Fruit fly (Drosophila melanogaster) whole organism, embryonic: ENCODE data around the gene CG7551.

Experiments used
- ATbp ChIP-seq: fragments of 200-800 bp; sonication (Bioruptor generic); optimal IDR thresholded peaks from 2 replicates; lab custom pipeline; 2017; ENCODE audit warnings: missing biosample characterization, mild to moderate bottlenecking, missing genetic modification characterization, missing genetic modification reagents
- Abd-B ChIP-seq: fragments of 200-800 bp; sonication (Bioruptor generic); optimal IDR thresholded peaks from 2 replicates; lab custom pipeline; 2018; ENCODE audit warnings: missing biosample characterization, mild to moderate bottlenecking, missing genetic modification characterization, moderate library complexity
- Atf6 ChIP-seq: fragments of 200-800 bp; sonication (Bioruptor generic); IDR thresholded peaks from 2 replicates; pipeline ENCODE4 v1.3.6; 2022; ENCODE audit warnings: missing biosample characterization, missing genetic modification characterization
- Awh ChIP-seq: fragments of 200-800 bp; sonication (Bioruptor generic); IDR thresholded peaks from 2 replicates; pipeline ENCODE4, ENCODE4 v1.3.6; 2022; ENCODE audit warnings: missing biosample characterization, missing genetic modification characterization
- Bgb ChIP-seq: fragments of 200-800 bp; sonication (Bioruptor generic); IDR thresholded peaks from 2 replicates; pipeline ENCODE4 v1.3.6; 2022; ENCODE audit warnings: missing biosample characterization, missing genetic modification characterization; ENCODE audit not compliant: partially characterized antibody
- CG10543 ChIP-seq: fragments of 200-800 bp; sonication (Bioruptor generic); optimal IDR thresholded peaks from 3 replicates; lab custom pipeline; 2017; ENCODE audit warnings: missing biosample characterization, mild to moderate bottlenecking, missing genetic modification characterization, moderate library complexity
- CG11247 ChIP-seq: fragments of 200-800 bp; sonication (Bioruptor generic); IDR thresholded peaks from 2 replicates; pipeline ENCODE4 v1.3.6; 2022; ENCODE audit warnings: missing biosample characterization, missing genetic modification characterization
- CG11695 ChIP-seq: fragments of 200-800 bp; sonication (Bioruptor generic); IDR thresholded peaks from 3 replicates; pipeline ENCODE4 v1.3.6; 2022; ENCODE audit warnings: missing biosample characterization, missing genetic modification characterization
- CG11723 ChIP-seq: fragments of 200-800 bp; sonication (Bioruptor generic); optimal IDR thresholded peaks from 2 replicates; lab custom pipeline; 2017; ENCODE audit warnings: missing biosample characterization, mild to moderate bottlenecking, missing genetic modification characterization
- CG12299 ChIP-seq: fragments of 200-800 bp; sonication (Bioruptor generic); optimal IDR thresholded peaks from 2 replicates; lab custom pipeline; 2018; ENCODE audit warnings: missing biosample characterization, mild to moderate bottlenecking, missing genetic modification characterization
- CG14860 ChIP-seq: fragments of 200-800 bp; sonication (Bioruptor generic); IDR thresholded peaks from 3 replicates; pipeline ENCODE4 v1.3.6; 2022; ENCODE audit warnings: missing biosample characterization, missing genetic modification characterization; ENCODE audit not compliant: partially characterized antibody
- CG16779 ChIP-seq: fragments of 200-800 bp; sonication (Bioruptor generic); IDR thresholded peaks from 2 replicates; pipeline ENCODE4 v1.3.6; 2022; ENCODE audit warnings: missing biosample characterization, missing genetic modification characterization
- CG16813 ChIP-seq: fragments of 200-800 bp; sonication (Bioruptor generic); IDR thresholded peaks from 3 replicates; pipeline ENCODE4 v1.3.6; 2022; ENCODE audit warnings: missing biosample characterization, missing genetic modification characterization; ENCODE audit not compliant: partially characterized antibody
- CG16815 ChIP-seq: fragments of 200-800 bp; sonication (Bioruptor generic); optimal IDR thresholded peaks from 3 replicates; lab custom pipeline; 2017; ENCODE audit warnings: missing biosample characterization, mild to moderate bottlenecking, missing genetic modification characterization
- CG17568 ChIP-seq: fragments of 200-800 bp; sonication (Bioruptor generic); optimal IDR thresholded peaks from 2 replicates; lab custom pipeline; 2018; ENCODE audit warnings: missing biosample characterization, mild to moderate bottlenecking, missing genetic modification characterization, moderate library complexity
- CG2116 ChIP-seq: fragments of 200-800 bp; sonication (Bioruptor generic); optimal IDR thresholded peaks from 3 replicates; lab custom pipeline; 2018; ENCODE audit warnings: missing biosample characterization, mild to moderate bottlenecking, missing genetic modification characterization
- CG2678 ChIP-seq: fragments of 200-800 bp; sonication (Bioruptor generic); optimal IDR thresholded peaks from 3 replicates; lab custom pipeline; 2019; ENCODE audit warnings: missing biosample characterization, mild to moderate bottlenecking, missing genetic modification characterization, moderate library complexity
- CG2889 ChIP-seq: fragments of 200-800 bp; sonication (Bioruptor generic); IDR thresholded peaks from 3 replicates; pipeline ENCODE4 v1.3.6; 2022; ENCODE audit warnings: missing biosample characterization, missing genetic modification characterization
- CG3281 ChIP-seq: fragments of 200-800 bp; sonication (Bioruptor generic); optimal IDR thresholded peaks from 3 replicates; lab custom pipeline; 2017; ENCODE audit warnings: missing biosample characterization, mild to moderate bottlenecking, missing genetic modification characterization
- CG3838 ChIP-seq: fragments of 200-800 bp; sonication (Bioruptor generic); optimal IDR thresholded peaks from 3 replicates; lab custom pipeline; 2016; ENCODE audit warnings: missing biosample characterization, missing genetic modification characterization
- CG42726 ChIP-seq: fragments of 200-800 bp; sonication (Bioruptor generic); IDR thresholded peaks from 2 replicates; pipeline ENCODE4 v1.3.6; 2022; ENCODE audit warnings: missing biosample characterization, missing genetic modification characterization; ENCODE audit not compliant: partially characterized antibody
- CG7271 ChIP-seq: fragments of 200-800 bp; sonication (Bioruptor generic); optimal IDR thresholded peaks from 2 replicates; lab custom pipeline; 2018; ENCODE audit warnings: missing biosample characterization, mild to moderate bottlenecking, missing genetic modification characterization, moderate library complexity
- CG7839 ChIP-seq: fragments of 200-800 bp; sonication (Bioruptor generic); optimal IDR thresholded peaks from 3 replicates; lab custom pipeline; 2018; ENCODE audit warnings: missing biosample characterization, mild to moderate bottlenecking, missing genetic modification characterization, moderate library complexity
- CG8281 ChIP-seq: fragments of 200-800 bp; sonication (Bioruptor generic); optimal IDR thresholded peaks from 2 replicates; lab custom pipeline; 2018; ENCODE audit warnings: missing biosample characterization, mild to moderate bottlenecking, missing genetic modification characterization, moderate library complexity
- CG9797 ChIP-seq: fragments of 200-800 bp; sonication (Bioruptor generic); optimal IDR thresholded peaks from 3 replicates; lab custom pipeline; 2018; ENCODE audit warnings: missing biosample characterization, mild to moderate bottlenecking, missing genetic modification characterization
- CG9817 ChIP-seq: fragments of 200-800 bp; sonication (Bioruptor generic); optimal IDR thresholded peaks from 2 replicates; lab custom pipeline; 2018; ENCODE audit warnings: missing biosample characterization, mild to moderate bottlenecking, missing genetic modification characterization, moderate library complexity
- Deaf1 ChIP-seq: fragments of 200-800 bp; optimal IDR thresholded peaks from 3 replicates; lab custom pipeline; 2019; ENCODE audit warnings: missing biosample characterization, mild to moderate bottlenecking, missing genetic modification characterization, moderate library complexity
- Dip3 ChIP-seq: fragments of 200-800 bp; sonication (Bioruptor generic); optimal IDR thresholded peaks from 3 replicates; lab custom pipeline; 2016; ENCODE audit warnings: missing biosample characterization, missing genetic modification characterization
- E2f2 ChIP-seq: fragments of 200-800 bp; sonication (Bioruptor generic); IDR thresholded peaks from 2 replicates; pipeline ENCODE4 v1.3.6; 2022; ENCODE audit warnings: missing biosample characterization, missing genetic modification characterization
- Hand ChIP-seq: fragments of 200-800 bp; sonication (Bioruptor generic); optimal IDR thresholded peaks from 2 replicates; lab custom pipeline; 2017; ENCODE audit warnings: mild to moderate bottlenecking, missing biosample characterization, missing genetic modification reagents, missing genetic modification characterization
- Meics ChIP-seq: fragments of 200-800 bp; sonication (Bioruptor generic); optimal IDR thresholded peaks from 2 replicates; lab custom pipeline; 2017; ENCODE audit warnings: missing biosample characterization, mild to moderate bottlenecking, missing genetic modification characterization
- Nf-YA ChIP-seq: fragments of 200-800 bp; sonication (Bioruptor generic); IDR thresholded peaks from 2 replicates; pipeline ENCODE4 v1.3.6; 2022; ENCODE audit warnings: missing biosample characterization, missing genetic modification characterization
- Pdp1 ChIP-seq, 2 experiments: fragments of 200-800 bp; sonication (Bioruptor generic); optimal IDR thresholded peaks; 3 replicates each; lab custom pipeline; 2016; ENCODE audit warnings: missing biosample characterization in 2 of 2, missing genetic modification characterization in 2 of 2, mild to moderate bottlenecking in 1 of 2, moderate library complexity in 1 of 2
- Ravus ChIP-seq: fragments of 200-800 bp; sonication (Bioruptor generic); IDR thresholded peaks from 2 replicates; pipeline ENCODE4 v1.3.6; 2022; ENCODE audit warnings: missing biosample characterization, missing genetic modification characterization
- Sin3A ChIP-seq: fragments of >200 bp; optimal IDR thresholded peaks from 2 replicates; lab custom pipeline; 2018
- bowl ChIP-seq: fragments of 200-800 bp; sonication (Bioruptor generic); IDR thresholded peaks from 2 replicates; pipeline ENCODE4 v1.3.6; 2022; ENCODE audit warnings: missing biosample characterization, missing genetic modification characterization
- cas ChIP-seq: fragments of 200-800 bp; sonication (Bioruptor generic); IDR thresholded peaks from 2 replicates; pipeline ENCODE4 v1.3.6; 2022; ENCODE audit warnings: missing biosample characterization, missing genetic modification characterization
- chinmo ChIP-seq: fragments of 200-800 bp; sonication (Bioruptor generic); IDR thresholded peaks from 4 replicates; pipeline ENCODE4 v1.3.6; 2022; ENCODE audit warnings: missing biosample characterization, missing genetic modification characterization; ENCODE audit not compliant: partially characterized antibody
- exex ChIP-seq: fragments of 200-800 bp; sonication (Bioruptor generic); optimal IDR thresholded peaks from 4 replicates; lab custom pipeline; 2018; ENCODE audit warnings: missing biosample characterization, mild to moderate bottlenecking, missing genetic modification characterization, moderate library complexity
- fd64A ChIP-seq: fragments of 200-800 bp; sonication (Bioruptor generic); optimal IDR thresholded peaks from 3 replicates; lab custom pipeline; 2018; ENCODE audit warnings: missing biosample characterization, mild to moderate bottlenecking, missing genetic modification characterization
- lab ChIP-seq: fragments of 200-800 bp; sonication (Bioruptor generic); optimal IDR thresholded peaks from 3 replicates; lab custom pipeline; 2017; ENCODE audit warnings: missing biosample characterization, missing genetic modification characterization, mild to moderate bottlenecking, moderate library complexity, missing genetic modification reagents
- lbe ChIP-seq: fragments of 200-800 bp; sonication (Bioruptor generic); optimal IDR thresholded peaks from 2 replicates; lab custom pipeline; 2016; ENCODE audit warnings: missing biosample characterization, mild to moderate bottlenecking, missing genetic modification characterization
- luna ChIP-seq: fragments of 200-800 bp; sonication (Bioruptor generic); optimal IDR thresholded peaks from 2 replicates; lab custom pipeline; 2016; ENCODE audit warnings: missing biosample characterization, missing genetic modification characterization
- mam ChIP-seq: fragments of 200-800 bp; sonication (Bioruptor generic); optimal IDR thresholded peaks from 3 replicates; lab custom pipeline; 2016; ENCODE audit warnings: missing biosample characterization, missing genetic modification characterization
- nerfin-1 ChIP-seq: fragments of 200-800 bp; sonication (Bioruptor generic); optimal IDR thresholded peaks from 3 replicates; lab custom pipeline; 2019; ENCODE audit warnings: missing biosample characterization, mild to moderate bottlenecking, missing genetic modification characterization, moderate library complexity
- pita ChIP-seq: fragments of 200-800 bp; sonication (Bioruptor generic); optimal IDR thresholded peaks from 2 replicates; lab custom pipeline; 2017; ENCODE audit warnings: missing biosample characterization, mild to moderate bottlenecking, missing genetic modification characterization
- rib ChIP-seq: fragments of 200-800 bp; sonication (Bioruptor generic); IDR thresholded peaks from 2 replicates; pipeline ENCODE4 v1.3.6; 2022; ENCODE audit warnings: missing biosample characterization, missing genetic modification characterization
- row ChIP-seq: fragments of 200-800 bp; sonication (Bioruptor generic); IDR thresholded peaks from 3 replicates; pipeline ENCODE4 v1.3.6; 2022; ENCODE audit warnings: missing biosample characterization, missing genetic modification characterization
- sens ChIP-seq: fragments of 200-800 bp; sonication (Bioruptor generic); peaks from one replicate; lab custom pipeline; 2016; ENCODE audit warnings: missing biosample characterization, missing genetic modification characterization
- wdn ChIP-seq: fragments of 200-800 bp; sonication (Bioruptor generic); IDR thresholded peaks from 2 replicates; pipeline ENCODE4 v1.3.6; 2022; ENCODE audit warnings: missing biosample characterization, missing genetic modification characterization

Gene CG7551

dm6 chr3L:11419344-11419743 lies 38.9 kb upstream of the CG7551 start (continued):
- TF ChIP-seq CG7839 (tag; lab: Kevin White, UChicago) (peak; percentile 11), row (GFP tag; lab: Robert Waterston, UW) (no peak), exex (tag; lab: Kevin White, UChicago) (peak; percentile 5), CG9817 (tag; lab: Kevin White, UChicago) (no peak), Bgb (GFP tag; lab: Robert Waterston, UW) (peak; percentile 14; the same call in 1 of the 2 replicates), CG42726 (GFP tag; lab: Robert Waterston, UW) (no peak), ATbp (GFP tag; lab: Kevin White, UChicago) (peak; percentile 35), CG3838 (no peak), Dip3 (no peak), Sin3A (lab: Kevin White, UChicago) (no peak), CG2116 (no peak), Awh (GFP tag; lab: Robert Waterston, UW) (peak; percentile 41; the same call in 1 of the 2 replicates), CG2889 (GFP tag; lab: Robert Waterston, UW) (no peak), CG7271 (no peak), CG9797 (GFP tag; lab: Kevin White, UChicago) (no peak), CG16815 (GFP tag; lab: Kevin White, UChicago) (no peak), Abd-B (peak; percentile 70), Ravus (GFP tag; lab: Robert Waterston, UW) (no peak), CG11695 (GFP tag; lab: Robert Waterston, UW) (0 out of 3 replicates have a peak, but pooled peaks have one; percentile 28), lbe (GFP tag; lab: Kevin White, UChicago) (no peak), fd64A (GFP tag; lab: Kevin White, UChicago) (no peak), CG17568 (GFP tag; lab: Kevin White, UChicago) (peak; percentile 19), mam (GFP tag; lab: Kevin White, UChicago) (no peak), luna (GFP tag; lab: Kevin White, UChicago) (no peak), E2f2 (GFP tag; lab: Robert Waterston, UW) (peak; percentile 39; the same call in 1 of the 2 replicates), CG11247 (GFP tag; lab: Robert Waterston, UW) (0 out of 2 replicates have a peak, but pooled peaks have one; percentile 22), wdn (GFP tag; lab: Robert Waterston, UW) (no peak), cas (GFP tag; lab: Robert Waterston, UW) (no peak), chinmo (GFP tag; lab: Robert Waterston, UW) (peak; percentile 86; the same call in 3 of the 4 replicates), CG11723 (GFP tag; lab: Kevin White, UChicago) (no peak), Pdp1 (GFP tag; optimal IDR thresholded peaks at IDR 0.05; lab: Kevin White, UChicago) (peak in 1 of 2 experiments; percentile 2), Hand (GFP tag; lab: Kevin White, UChicago) (no peak), Meics (GFP tag; lab: Kevin White, UChicago) (peak; percentile 9), CG10543 (peak; percentile 38), CG16779 (GFP tag; lab: Robert Waterston, UW) (no peak), nerfin-1 (tag; lab: Kevin White, UChicago) (no peak), bowl (GFP tag; lab: Robert Waterston, UW) (no peak; the same call in 1 of the 2 replicates), CG3281 (GFP tag; lab: Kevin White, UChicago) (peak; percentile 29), pita (GFP tag; lab: Kevin White, UChicago) (no peak), rib (GFP tag; lab: Robert Waterston, UW) (0 out of 2 replicates have a peak, but pooled peaks have one; percentile 35), CG14860 (GFP tag; lab: Robert Waterston, UW) (no peak), sens (GFP tag; lab: Kevin White, UChicago) (peak; percentile 15), lab (GFP tag; lab: Kevin White, UChicago) (peak; percentile 63), CG8281 (tag; lab: Kevin White, UChicago) (peak; percentile 58), CG12299 (tag; lab: Kevin White, UChicago) (no peak), CG2678 (tag; lab: Kevin White, UChicago) (peak; percentile 42), Atf6 (GFP tag; lab: Robert Waterston, UW) (peak; percentile 27; the same call in 1 of the 2 replicates), Deaf1 (tag; lab: Kevin White, UChicago) (peak; percentile 33), Nf-YA (GFP tag; lab: Robert Waterston, UW) (no peak), CG16813 (GFP tag; lab: Robert Waterston, UW) (no peak)
